Fruit fly (Drosophila melanogaster) whole organism, adult: ENCODE data around the gene MTA1-like.

Experiments
- CG11617 ChIP-seq: fragments of 200-800 bp; sonication (Bioruptor generic); optimal IDR thresholded peaks from 2 replicates; lab custom pipeline; 2017; ENCODE audit warnings: mild to moderate bottlenecking, missing biosample characterization, missing genetic modification reagents, missing genetic modification characterization
- CG12768 ChIP-seq: fragments of 200-800 bp; sonication (Bioruptor generic); optimal IDR thresholded peaks from 2 replicates; lab custom pipeline; 2017; ENCODE audit warnings: missing biosample characterization, missing genetic modification characterization, mild to moderate bottlenecking, moderate library complexity, missing genetic modification reagents
- CG14711 ChIP-seq: fragments of 200-800 bp; sonication (Bioruptor generic); optimal IDR thresholded peaks from 2 replicates; lab custom pipeline; 2018; ENCODE audit warnings: missing biosample characterization, mild to moderate bottlenecking, missing genetic modification characterization, moderate library complexity
- CG1620 ChIP-seq: fragments of 200-800 bp; sonication (Bioruptor generic); optimal IDR thresholded peaks from 2 replicates; lab custom pipeline; 2016; ENCODE audit warnings: missing biosample characterization, missing genetic modification characterization
- CG5204 ChIP-seq: fragments of 200-800 bp; sonication (Bioruptor generic); optimal IDR thresholded peaks from 2 replicates; lab custom pipeline; 2016; ENCODE audit warnings: missing biosample characterization, missing genetic modification characterization
- CG7045 ChIP-seq: fragments of 200-800 bp; sonication (Bioruptor generic); optimal IDR thresholded peaks from 2 replicates; lab custom pipeline; 2017; ENCODE audit warnings: missing biosample characterization, mild to moderate bottlenecking, missing genetic modification characterization
- Mnt ChIP-seq: fragments of 200-800 bp; sonication (Bioruptor generic); optimal IDR thresholded peaks from 2 replicates; lab custom pipeline; 2016; ENCODE audit warnings: missing biosample characterization, mild to moderate bottlenecking, missing genetic modification characterization
- kay ChIP-seq: fragments of 200-800 bp; sonication (Bioruptor generic); peaks from one replicate; lab custom pipeline; 2016; ENCODE audit warnings: missing biosample characterization, missing genetic modification characterization, borderline replicate concordance
- pad ChIP-seq: fragments of 200-800 bp; sonication (Bioruptor generic); optimal IDR thresholded peaks from 3 replicates; lab custom pipeline; 2017; ENCODE audit warnings: missing biosample characterization, missing genetic modification characterization, mild to moderate bottlenecking, moderate library complexity, missing genetic modification reagents
- tj ChIP-seq: fragments of 200-800 bp; sonication (Bioruptor generic); optimal IDR thresholded peaks from 3 replicates; lab custom pipeline; 2017; ENCODE audit warnings: missing biosample characterization, mild to moderate bottlenecking, missing genetic modification characterization, moderate library complexity

- TF ChIP-seq tj (GFP tag; lab: Kevin White, UChicago) (peak; percentile 26), CG11617 (peak; percentile 59), CG12768 (GFP tag; lab: Kevin White, UChicago) (peak; percentile 7), kay (GFP tag; lab: Kevin White, UChicago) (no peak), CG7045 (GFP tag; lab: Kevin White, UChicago) (peak; percentile 23), Mnt (GFP tag; lab: Kevin White, UChicago) (peak; percentile 36), CG1620 (GFP tag; lab: Kevin White, UChicago) (no peak), pad (GFP tag; lab: Kevin White, UChicago) (peak; percentile 5), CG5204 (GFP tag; lab: Kevin White, UChicago) (no peak), CG14711 (no peak)
These were observed 35.5 kb downstream of the MTA1-like start, which contains the start of gene Atu for dm6 chr3R:5613114-5613443.
